Comparison of ENCODE assay signal across 6 fruit fly cellular contexts in genomic region chr3L:7869715-7870387, dm6.
TF ChIP-seq lines count a peak whose summit lies in the region.

No protein-coding gene starts in this region.

- TF ChIP-seq CTCF in whole organism, embryonic (GFP tag; optimal IDR thresholded peaks at IDR 0.05; lab: Kevin White, UChicago) = no peak

TF ChIP-seq in whole organism, 6 proteins besides CTCF, POLR2A, EP300 and RAD21:
- TF ChIP-seq EcR (GFP tag; optimal IDR thresholded peaks at IDR 0.05; lab: Kevin White, UChicago) (no peak), Dll (optimal IDR thresholded peaks at IDR 0.05; lab: Kevin White, UChicago) (peak; percentile 59), psq (optimal IDR thresholded peaks at IDR 0.05; lab: Kevin White, UChicago) (no peak), CG8478 (optimal IDR thresholded peaks at IDR 0.05; lab: Kevin White, UChicago) (no peak), pan (optimal IDR thresholded peaks at IDR 0.05; lab: Kevin White, UChicago) (no peak), usp (GFP tag; optimal IDR thresholded peaks at IDR 0.05; lab: Kevin White, UChicago) (no peak)

TF ChIP-seq in whole organism, adult, 20 proteins besides CTCF, POLR2A, EP300 and RAD21:
- TF ChIP-seq tj (GFP tag; optimal IDR thresholded peaks at IDR 0.05; lab: Kevin White, UChicago) (peak; percentile 0), cic (GFP tag; optimal IDR thresholded peaks at IDR 0.05; lab: Kevin White, UChicago) (no peak), kay (GFP tag; lab: Kevin White, UChicago; ENCODE audit: borderline replicate concordance) (peak; percentile 39), bab1 (GFP tag; optimal IDR thresholded peaks at IDR 0.05; lab: Kevin White, UChicago) (peak; percentile 39)

TF ChIP-seq in whole organism, embryonic, 481 proteins besides CTCF, POLR2A, EP300 and RAD21 (continues in another document):
- TF ChIP-seq CG2199 (GFP tag; IDR thresholded peaks at IDR 0.05; lab: Robert Waterston, UW) = no peak
- TF ChIP-seq CG2712 (tag; optimal IDR thresholded peaks at IDR 0.05; lab: Kevin White, UChicago) = peak; percentile 58
- TF ChIP-seq PHDP (tag; optimal IDR thresholded peaks at IDR 0.05; lab: Kevin White, UChicago) = peak; percentile 41
- peak in 1 of 3 experiments; percentile 54 for TF ChIP-seq lola (GFP tag; optimal IDR thresholded peaks at IDR 0.05; lab: Kevin White, UChicago)
- TF ChIP-seq twi (tag; optimal IDR thresholded peaks at IDR 0.05; lab: Kevin White, UChicago) = no peak
- peak; percentile 61 for TF ChIP-seq Sox102F (GFP tag; optimal IDR thresholded peaks at IDR 0.05; lab: Kevin White, UChicago)
- peak; percentile 50 for TF ChIP-seq CG12659 (GFP tag; optimal IDR thresholded peaks at IDR 0.05; lab: Kevin White, UChicago)
- peak; percentile 90 for TF ChIP-seq grau (tag; optimal IDR thresholded peaks at IDR 0.05; lab: Kevin White, UChicago)
- TF ChIP-seq CG6254 (GFP tag; optimal IDR thresholded peaks at IDR 0.05; lab: Kevin White, UChicago) = no peak
- peak; percentile 69 for TF ChIP-seq vvl (GFP tag; IDR thresholded peaks at IDR 0.05; lab: Robert Waterston, UW)
- TF ChIP-seq sim (GFP tag; IDR thresholded peaks at IDR 0.05; lab: Robert Waterston, UW) = no peak
- peak; percentile 28 for TF ChIP-seq CG13775 (GFP tag; optimal IDR thresholded peaks at IDR 0.05; lab: Kevin White, UChicago)
- TF ChIP-seq pzg (GFP tag; optimal IDR thresholded peaks at IDR 0.05; lab: Kevin White, UChicago) = no peak
- TF ChIP-seq gsb-n (tag; optimal IDR thresholded peaks at IDR 0.05; lab: Kevin White, UChicago) = peak; percentile 31
- peak; percentile 50 for TF ChIP-seq Sox100B (GFP tag; optimal IDR thresholded peaks at IDR 0.05; lab: Kevin White, UChicago)
- no peak for TF ChIP-seq cas (GFP tag; IDR thresholded peaks at IDR 0.05; lab: Robert Waterston, UW)
- TF ChIP-seq chinmo (GFP tag; IDR thresholded peaks at IDR 0.05; lab: Robert Waterston, UW; ENCODE audit: partially characterized antibody) = no peak
- TF ChIP-seq E2f2 (GFP tag; IDR thresholded peaks at IDR 0.05; lab: Robert Waterston, UW) = peak; percentile 31; the same call in 1 of the 2 replicates
- no peak for TF ChIP-seq B-H1 (GFP tag; IDR thresholded peaks at IDR 0.05; lab: Robert Waterston, UW)
- TF ChIP-seq CG10366 (GFP tag; IDR thresholded peaks at IDR 0.05; lab: Robert Waterston, UW) = peak; percentile 11; the same call in 1 of the 2 replicates

TF ChIP-seq in whole organism, prepupa, 60 proteins besides CTCF, POLR2A, EP300 and RAD21 (continues in another document):
- TF ChIP-seq svp (GFP tag; lab: Kevin White, UChicago) = peak; percentile 83
- TF ChIP-seq Sox15 (GFP tag; optimal IDR thresholded peaks at IDR 0.05; lab: Kevin White, UChicago) = peak; percentile 44
- peak; percentile 74 for TF ChIP-seq CG34406 (GFP tag; optimal IDR thresholded peaks at IDR 0.05; lab: Kevin White, UChicago)
- TF ChIP-seq Blimp-1 (GFP tag; optimal IDR thresholded peaks at IDR 0.05; lab: Kevin White, UChicago) = no peak
- TF ChIP-seq CG6276 (GFP tag; optimal IDR thresholded peaks at IDR 0.05; lab: Kevin White, UChicago) = peak; percentile 74
- TF ChIP-seq CG6854 (GFP tag; optimal IDR thresholded peaks at IDR 0.05; lab: Kevin White, UChicago) = peak; percentile 54
- TF ChIP-seq eg (GFP tag; IDR thresholded peaks at IDR 0.05; lab: Robert Waterston, UW) = peak; percentile 59; the same call in 2 of the 3 replicates
- peak; percentile 76 for TF ChIP-seq fd59A (GFP tag; optimal IDR thresholded peaks at IDR 0.05; lab: Kevin White, UChicago)
- peak; percentile 83 for TF ChIP-seq Hr4 (GFP tag; optimal IDR thresholded peaks at IDR 0.05; lab: Kevin White, UChicago)
- peak; percentile 51 for TF ChIP-seq CG11902 (GFP tag; optimal IDR thresholded peaks at IDR 0.05; lab: Kevin White, UChicago)
- TF ChIP-seq lz (GFP tag; optimal IDR thresholded peaks at IDR 0.05; lab: Kevin White, UChicago) = peak; percentile 62
- TF ChIP-seq CG31627 (GFP tag; optimal IDR thresholded peaks at IDR 0.05; lab: Kevin White, UChicago) = peak; percentile 33
- TF ChIP-seq Hr38 (GFP tag; optimal IDR thresholded peaks at IDR 0.05; lab: Kevin White, UChicago) = no peak
- TF ChIP-seq CG1621 (tag; optimal IDR thresholded peaks at IDR 0.05; lab: Kevin White, UChicago) = peak; percentile 23
- peak; percentile 77 for TF ChIP-seq OdsH (GFP tag; optimal IDR thresholded peaks at IDR 0.05; lab: Kevin White, UChicago)
- TF ChIP-seq vri (GFP tag; optimal IDR thresholded peaks at IDR 0.05; lab: Kevin White, UChicago) = peak; percentile 45
- TF ChIP-seq Sox14 (GFP tag; optimal IDR thresholded peaks at IDR 0.05; lab: Kevin White, UChicago) = peak; percentile 69
- TF ChIP-seq salr (GFP tag; optimal IDR thresholded peaks at IDR 0.05; lab: Kevin White, UChicago) = peak in 1 of 2 experiments; percentile 71
- TF ChIP-seq achi (GFP tag; optimal IDR thresholded peaks at IDR 0.05; lab: Kevin White, UChicago) = peak; percentile 86
- peak; percentile 73 for TF ChIP-seq CG10631 (GFP tag; optimal IDR thresholded peaks at IDR 0.05; lab: Kevin White, UChicago)
- TF ChIP-seq spab (GFP tag; optimal IDR thresholded peaks at IDR 0.05; lab: Kevin White, UChicago) = peak; percentile 80

TF ChIP-seq in whole organism, pupa, 21 proteins besides CTCF, POLR2A, EP300 and RAD21:
- TF ChIP-seq rn (GFP tag; IDR thresholded peaks at IDR 0.05; lab: Robert Waterston, UW) (0 out of 2 replicates have a peak, but pooled peaks have one; percentile 7), CG15710 (tag; optimal IDR thresholded peaks at IDR 0.05; lab: Kevin White, UChicago) (peak; percentile 82), Ets98B (GFP tag; IDR thresholded peaks at IDR 0.05; lab: Robert Waterston, UW) (peak; percentile 63), Snoo (tag; optimal IDR thresholded peaks at IDR 0.05; lab: Kevin White, UChicago) (peak; percentile 57), CG13204 (GFP tag; optimal IDR thresholded peaks at IDR 0.05; lab: Kevin White, UChicago) (peak; percentile 32), CG34367 (tag; optimal IDR thresholded peaks at IDR 0.05; lab: Kevin White, UChicago) (peak; percentile 72), CG9948 (tag; optimal IDR thresholded peaks at IDR 0.05; lab: Kevin White, UChicago) (peak; percentile 81), CG8301 (tag; optimal IDR thresholded peaks at IDR 0.05; lab: Kevin White, UChicago) (peak; percentile 84), CG14655 (GFP tag; optimal IDR thresholded peaks at IDR 0.05; lab: Kevin White, UChicago) (peak; percentile 91), CG12605 (GFP tag; IDR thresholded peaks at IDR 0.05; lab: Robert Waterston, UW) (peak; percentile 32), CG10348 (GFP tag; IDR thresholded peaks at IDR 0.05; lab: Robert Waterston, UW) (no peak), gl (tag; optimal IDR thresholded peaks at IDR 0.05; lab: Kevin White, UChicago) (peak; percentile 11), CG8159 (tag; optimal IDR thresholded peaks at IDR 0.05; lab: Kevin White, UChicago) (peak; percentile 83), CG4496 (GFP tag; IDR thresholded peaks at IDR 0.05; lab: Robert Waterston, UW) (peak; percentile 67), CG17806 (tag; optimal IDR thresholded peaks at IDR 0.05; lab: Kevin White, UChicago) (peak; percentile 65), Pif1B (GFP tag; optimal IDR thresholded peaks at IDR 0.05; lab: Kevin White, UChicago) (peak; percentile 75), EcR (GFP tag; optimal IDR thresholded peaks at IDR 0.05; lab: Kevin White, UChicago) (no peak), CG32121 (GFP tag; IDR thresholded peaks at IDR 0.05; lab: Robert Waterston, UW) (peak; percentile 39), fd96Ca (GFP tag; IDR thresholded peaks at IDR 0.05; lab: Robert Waterston, UW) (peak; percentile 42; the same call in 2 of the 3 replicates), Pif1A (GFP tag; optimal IDR thresholded peaks at IDR 0.05; lab: Kevin White, UChicago) (peak; percentile 72), D1 (tag; optimal IDR thresholded peaks at IDR 0.05; lab: Kevin White, UChicago) (peak; percentile 70)

TF ChIP-seq in whole organism, wandering third instar larva, 38 proteins besides CTCF, POLR2A, EP300 and RAD21:
- TF ChIP-seq N (GFP tag; optimal IDR thresholded peaks at IDR 0.05; lab: Kevin White, UChicago) = no peak
- TF ChIP-seq sv (GFP tag; optimal IDR thresholded peaks at IDR 0.05; lab: Kevin White, UChicago) = no peak
- TF ChIP-seq rgr (GFP tag; optimal IDR thresholded peaks at IDR 0.05; lab: Kevin White, UChicago) = peak; percentile 71
- TF ChIP-seq CG32264 (GFP tag; optimal IDR thresholded peaks at IDR 0.05; lab: Kevin White, UChicago) = no peak
- no peak for TF ChIP-seq Dfd (GFP tag; optimal IDR thresholded peaks at IDR 0.05; lab: Kevin White, UChicago)
- TF ChIP-seq tai (GFP tag; optimal IDR thresholded peaks at IDR 0.05; lab: Kevin White, UChicago) = peak; percentile 44
- peak; percentile 14 for TF ChIP-seq CG9705 (GFP tag; optimal IDR thresholded peaks at IDR 0.05; lab: Kevin White, UChicago)
- peak; percentile 69 for TF ChIP-seq psq (GFP tag; optimal IDR thresholded peaks at IDR 0.05; lab: Kevin White, UChicago)
- TF ChIP-seq brk (GFP tag; optimal IDR thresholded peaks at IDR 0.05; lab: Kevin White, UChicago) = peak; percentile 31
- TF ChIP-seq fru (GFP tag; optimal IDR thresholded peaks at IDR 0.05; lab: Kevin White, UChicago) = peak; percentile 80
- peak; percentile 54 for TF ChIP-seq dmrt93B (GFP tag; optimal IDR thresholded peaks at IDR 0.05; lab: Kevin White, UChicago)
- peak; percentile 71 for TF ChIP-seq OdsH (GFP tag; optimal IDR thresholded peaks at IDR 0.05; lab: Kevin White, UChicago)
- peak; percentile 55 for TF ChIP-seq ey (GFP tag; optimal IDR thresholded peaks at IDR 0.05; lab: Kevin White, UChicago)
- TF ChIP-seq Rel (GFP tag; optimal IDR thresholded peaks at IDR 0.05; lab: Kevin White, UChicago) = peak; percentile 21
- TF ChIP-seq Rel (tag; optimal IDR thresholded peaks at IDR 0.05; lab: Kevin White, UChicago) = no peak
- TF ChIP-seq HLH106 (tag; optimal IDR thresholded peaks at IDR 0.05; lab: Kevin White, UChicago) = peak; percentile 75
- peak; percentile 78 for TF ChIP-seq Sp1 (GFP tag; optimal IDR thresholded peaks at IDR 0.05; lab: Kevin White, UChicago)
- TF ChIP-seq foxo (GFP tag; optimal IDR thresholded peaks at IDR 0.05; lab: Kevin White, UChicago) = peak in 1 of 2 experiments; percentile 77
- TF ChIP-seq Jra (GFP tag; optimal IDR thresholded peaks at IDR 0.05; lab: Kevin White, UChicago) = peak; percentile 19
- peak; percentile 23 for TF ChIP-seq Hnf4 (GFP tag; optimal IDR thresholded peaks at IDR 0.05; lab: Kevin White, UChicago)
- TF ChIP-seq usp (GFP tag; optimal IDR thresholded peaks at IDR 0.05; lab: Kevin White, UChicago) = no peak
- peak; percentile 32 for TF ChIP-seq br (GFP tag; optimal IDR thresholded peaks at IDR 0.05; lab: Kevin White, UChicago)
- TF ChIP-seq dsf (GFP tag; optimal IDR thresholded peaks at IDR 0.05; lab: Kevin White, UChicago; ENCODE audit: borderline replicate concordance) = no peak
- TF ChIP-seq h (GFP tag; optimal IDR thresholded peaks at IDR 0.05; lab: Kevin White, UChicago) = peak; percentile 73
- peak; percentile 31 for TF ChIP-seq woc (GFP tag; optimal IDR thresholded peaks at IDR 0.05; lab: Kevin White, UChicago)
